Fruit fly (Drosophila melanogaster) whole organism, embryonic: ENCODE data around the gene CG6983.

Source experiments
- ATbp ChIP-seq: fragments of 200-800 bp; sonication (Bioruptor generic); optimal IDR thresholded peaks from 2 replicates; lab custom pipeline; 2017; ENCODE audit warnings: missing biosample characterization, mild to moderate bottlenecking, missing genetic modification characterization, missing genetic modification reagents
- Bdp1 ChIP-seq: fragments of 200-800 bp; sonication (Bioruptor generic); optimal IDR thresholded peaks from 3 replicates; lab custom pipeline; 2016; ENCODE audit warnings: missing biosample characterization, missing genetic modification characterization
- Blimp-1 ChIP-seq: fragments of 200-800 bp; sonication (Bioruptor generic); optimal IDR thresholded peaks from 3 replicates; lab custom pipeline; 2018; ENCODE audit warnings: missing biosample characterization, missing genetic modification characterization, mild to moderate bottlenecking, moderate library complexity, missing genetic modification reagents
- CG10959 ChIP-seq: fragments of 200-800 bp; sonication (Bioruptor generic); IDR thresholded peaks from 2 replicates; pipeline ENCODE4 v1.3.6; 2022; ENCODE audit warnings: missing biosample characterization, missing genetic modification characterization
- CG12155 ChIP-seq: fragments of 200-800 bp; sonication (Bioruptor generic); optimal IDR thresholded peaks from 3 replicates; lab custom pipeline; 2016; ENCODE audit warnings: missing biosample characterization, missing genetic modification characterization
- CG12391 ChIP-seq: fragments of 200-800 bp; sonication (Bioruptor generic); optimal IDR thresholded peaks from 3 replicates; lab custom pipeline; 2018; ENCODE audit warnings: missing biosample characterization, mild to moderate bottlenecking, missing genetic modification characterization, moderate library complexity
- CG14710 ChIP-seq: fragments of 200-800 bp; sonication (Bioruptor generic); optimal IDR thresholded peaks from 3 replicates; lab custom pipeline; 2019; ENCODE audit warnings: missing biosample characterization, mild to moderate bottlenecking, missing genetic modification characterization, moderate library complexity
- CG17361 ChIP-seq: fragments of 200-800 bp; sonication (Bioruptor generic); IDR thresholded peaks from 3 replicates; pipeline ENCODE4 v1.3.6; 2022; ENCODE audit warnings: missing biosample characterization, missing genetic modification characterization
- CG17385 ChIP-seq: fragments of 200-800 bp; sonication (Bioruptor generic); optimal IDR thresholded peaks from 3 replicates; lab custom pipeline; 2018; ENCODE audit warnings: missing biosample characterization, mild to moderate bottlenecking, missing genetic modification characterization
- CG18011 ChIP-seq: fragments of 200-800 bp; sonication (Bioruptor generic); optimal IDR thresholded peaks from 2 replicates; lab custom pipeline; 2017; ENCODE audit warnings: missing biosample characterization, missing genetic modification characterization, mild to moderate bottlenecking, moderate library complexity, missing genotype
- CG2712 ChIP-seq: fragments of 200-800 bp; optimal IDR thresholded peaks from 3 replicates; lab custom pipeline; 2019; ENCODE audit warnings: missing biosample characterization, mild to moderate bottlenecking, missing genetic modification characterization, moderate library complexity
- CG31365 ChIP-seq: fragments of 200-800 bp; sonication (Bioruptor generic); optimal IDR thresholded peaks from 2 replicates; lab custom pipeline; 2018; ENCODE audit warnings: missing biosample characterization, mild to moderate bottlenecking, missing genetic modification characterization
- CG31441 ChIP-seq: fragments of 200-800 bp; sonication (Bioruptor generic); IDR thresholded peaks from 2 replicates; pipeline ENCODE4 v1.3.6; 2022; ENCODE audit warnings: missing biosample characterization, missing genetic modification characterization
- CG32767 ChIP-seq: fragments of 200-800 bp; sonication (Bioruptor generic); IDR thresholded peaks from 2 replicates; pipeline ENCODE4 v1.3.6; 2022; ENCODE audit warnings: missing biosample characterization, missing genetic modification characterization
- CG4820 ChIP-seq: fragments of 200-800 bp; sonication (Bioruptor generic); optimal IDR thresholded peaks from 3 replicates; lab custom pipeline; 2016; ENCODE audit warnings: missing biosample characterization, missing genetic modification characterization
- CG6654 ChIP-seq: fragments of 200-800 bp; sonication (Bioruptor generic); optimal IDR thresholded peaks from 2 replicates; lab custom pipeline; 2017; ENCODE audit warnings: missing biosample characterization, mild to moderate bottlenecking, missing genetic modification characterization
- CG6689 ChIP-seq: fragments of 200-800 bp; sonication (Bioruptor generic); IDR thresholded peaks from 2 replicates; pipeline ENCODE4 v1.3.6; 2022; ENCODE audit warnings: missing biosample characterization, missing genetic modification characterization
- CG6765 ChIP-seq: fragments of 200-800 bp; sonication (Bioruptor generic); optimal IDR thresholded peaks from 3 replicates; lab custom pipeline; 2017; ENCODE audit warnings: missing biosample characterization, mild to moderate bottlenecking, missing genetic modification characterization
- CG7556 ChIP-seq: fragments of 200-800 bp; sonication (Bioruptor generic); optimal IDR thresholded peaks from 2 replicates; lab custom pipeline; 2017; ENCODE audit warnings: missing biosample characterization, mild to moderate bottlenecking, missing genetic modification characterization
- CG7839 ChIP-seq: fragments of 200-800 bp; sonication (Bioruptor generic); optimal IDR thresholded peaks from 3 replicates; lab custom pipeline; 2018; ENCODE audit warnings: missing biosample characterization, mild to moderate bottlenecking, missing genetic modification characterization, moderate library complexity
- CoRest ChIP-seq: fragments of 200-800 bp; sonication (Bioruptor generic); optimal IDR thresholded peaks from 3 replicates; lab custom pipeline; 2018; ENCODE audit warnings: missing biosample characterization, mild to moderate bottlenecking, missing genetic modification characterization, moderate library complexity
- D19A ChIP-seq: fragments of 200-800 bp; optimal IDR thresholded peaks from 3 replicates; lab custom pipeline; 2019; ENCODE audit warnings: missing biosample characterization, mild to moderate bottlenecking, missing genetic modification characterization, moderate library complexity
- Doc3 ChIP-seq: fragments of 200-800 bp; sonication (Bioruptor generic); IDR thresholded peaks from 3 replicates; pipeline ENCODE4 v1.3.6; 2022; ENCODE audit warnings: missing biosample characterization, missing genetic modification characterization; ENCODE audit not compliant: partially characterized antibody
- Eip74EF ChIP-seq, 2 experiments: fragments of 200-800 bp in 1 of 2; fragments of >200 bp in 1 of 2; sonication (Bioruptor generic) in 1 of 2; optimal IDR thresholded peaks; 2 replicates each; lab custom pipeline; 2017 to 2019; ENCODE audit warnings: missing biosample characterization in 2 of 2, missing genetic modification characterization in 2 of 2, mild to moderate bottlenecking in 1 of 2, moderate library complexity in 1 of 2
- H15 ChIP-seq: fragments of 200-800 bp; sonication (Bioruptor generic); IDR thresholded peaks from 3 replicates; pipeline ENCODE4 v1.3.6; 2022; ENCODE audit warnings: missing biosample characterization, missing genetic modification characterization
- H2.0 ChIP-seq: fragments of 200-800 bp; sonication (Bioruptor generic); IDR thresholded peaks from 2 replicates; pipeline ENCODE4 v1.3.6; 2022; ENCODE audit warnings: missing biosample characterization, missing genetic modification characterization
- Hr78 ChIP-seq, 2 experiments: fragments of 200-800 bp in 1 of 2; fragments of >200 bp in 1 of 2; sonication (Bioruptor generic) in 1 of 2; optimal IDR thresholded peaks; 2 replicates each; lab custom pipeline; 2017 to 2019; ENCODE audit warnings: missing biosample characterization in 2 of 2, missing genetic modification characterization in 2 of 2, mild to moderate bottlenecking in 1 of 2, moderate library complexity in 1 of 2
- Nf-YC ChIP-seq: fragments of 200-800 bp; optimal IDR thresholded peaks from 3 replicates; lab custom pipeline; 2019; ENCODE audit warnings: missing biosample characterization, mild to moderate bottlenecking, missing genetic modification characterization, moderate library complexity
- Opbp ChIP-seq: fragments of 200-800 bp; sonication (Bioruptor generic); IDR thresholded peaks from 3 replicates; pipeline ENCODE4 v1.3.6; 2022; ENCODE audit warnings: missing biosample characterization, missing genetic modification characterization; ENCODE audit not compliant: partially characterized antibody
- Six4 ChIP-seq: fragments of 200-800 bp; sonication (Bioruptor generic); optimal IDR thresholded peaks from 2 replicates; lab custom pipeline; 2016; ENCODE audit warnings: missing biosample characterization, missing genetic modification characterization
- Sox100B ChIP-seq: fragments of 200-800 bp; sonication (Bioruptor generic); optimal IDR thresholded peaks from 3 replicates; lab custom pipeline; 2018; ENCODE audit warnings: missing biosample characterization, mild to moderate bottlenecking, missing genetic modification characterization
- bsh ChIP-seq, 2 experiments: fragments of 200-800 bp; sonication (Bioruptor generic); optimal IDR thresholded peaks; 2 replicates each; lab custom pipeline; 2017 to 2018; ENCODE audit warnings: mild to moderate bottlenecking in 2 of 2, missing biosample characterization in 2 of 2, missing genetic modification characterization in 2 of 2, moderate library complexity in 1 of 2
- dmrt11E ChIP-seq: fragments of 200-800 bp; sonication (Bioruptor generic); optimal IDR thresholded peaks from 3 replicates; lab custom pipeline; 2018; ENCODE audit warnings: missing biosample characterization, mild to moderate bottlenecking, missing genetic modification characterization, moderate library complexity
- ewg ChIP-seq: fragments of 200-800 bp; sonication (Bioruptor generic); optimal IDR thresholded peaks from 3 replicates; lab custom pipeline; 2017; ENCODE audit warnings: mild to moderate bottlenecking, missing biosample characterization, missing genetic modification reagents, missing genetic modification characterization
- fd3F ChIP-seq: fragments of 200-800 bp; sonication (Bioruptor generic); optimal IDR thresholded peaks from 2 replicates; lab custom pipeline; 2018; ENCODE audit warnings: missing biosample characterization, mild to moderate bottlenecking, missing genetic modification characterization, moderate library complexity
- fru ChIP-seq: fragments of >200 bp; optimal IDR thresholded peaks from 2 replicates; lab custom pipeline; 2017
- ham ChIP-seq: fragments of 200-800 bp; sonication (Bioruptor generic); IDR thresholded peaks from 2 replicates; pipeline ENCODE4 v1.3.6; 2022; ENCODE audit warnings: missing biosample characterization, missing genetic modification characterization
- kay ChIP-seq: fragments of 200-800 bp; sonication (Bioruptor generic); optimal IDR thresholded peaks from 2 replicates; lab custom pipeline; 2016; ENCODE audit warnings: missing biosample characterization, missing genetic modification characterization
- lmd ChIP-seq: fragments of 200-800 bp; sonication (Bioruptor generic); IDR thresholded peaks from 2 replicates; pipeline ENCODE4 v1.3.6; 2022; ENCODE audit warnings: missing biosample characterization, missing genetic modification characterization
- nmo ChIP-seq: fragments of 200-800 bp; sonication (Bioruptor generic); optimal IDR thresholded peaks from 2 replicates; lab custom pipeline; 2018; ENCODE audit warnings: missing biosample characterization, mild to moderate bottlenecking, missing genetic modification characterization, moderate library complexity
- pan ChIP-seq, 4 experiments: fragments of >200 bp in 3 of 4; fragments of 200-800 bp in 1 of 4; sonication (Bioruptor generic) in 1 of 4; optimal IDR thresholded peaks in 3 of 4; IDR thresholded peaks in 1 of 4; 2 replicates each; pipeline versions ENCODE4 v1.3.6 to Lab custom; 2017 to 2022; ENCODE audit warnings: missing biosample characterization in 2 of 4, missing genetic modification characterization in 2 of 4, mixed read lengths in 1 of 4
- pfk ChIP-seq: fragments of 200-800 bp; sonication (Bioruptor generic); optimal IDR thresholded peaks from 2 replicates; lab custom pipeline; 2018; ENCODE audit warnings: missing biosample characterization, mild to moderate bottlenecking, missing genetic modification characterization, moderate library complexity
- phol ChIP-seq: fragments of 200-800 bp; sonication (Bioruptor generic); optimal IDR thresholded peaks from 3 replicates; lab custom pipeline; 2018; ENCODE audit warnings: missing biosample characterization, mild to moderate bottlenecking, missing genetic modification characterization, moderate library complexity
- sens ChIP-seq: fragments of 200-800 bp; sonication (Bioruptor generic); peaks from one replicate; lab custom pipeline; 2016; ENCODE audit warnings: missing biosample characterization, missing genetic modification characterization
- sima ChIP-seq: fragments of 200-800 bp; sonication (Bioruptor generic); optimal IDR thresholded peaks from 2 replicates; lab custom pipeline; 2016; ENCODE audit warnings: missing biosample characterization, missing genetic modification characterization
- sug ChIP-seq: fragments of 200-800 bp; optimal IDR thresholded peaks from 2 replicates; lab custom pipeline; 2019; ENCODE audit warnings: missing biosample characterization, mild to moderate bottlenecking, missing genetic modification characterization, moderate library complexity
- tap ChIP-seq: fragments of 200-800 bp; optimal IDR thresholded peaks from 3 replicates; lab custom pipeline; 2019; ENCODE audit warnings: missing biosample characterization, mild to moderate bottlenecking, missing genetic modification characterization, moderate library complexity

Gene CG6983

DNA sequence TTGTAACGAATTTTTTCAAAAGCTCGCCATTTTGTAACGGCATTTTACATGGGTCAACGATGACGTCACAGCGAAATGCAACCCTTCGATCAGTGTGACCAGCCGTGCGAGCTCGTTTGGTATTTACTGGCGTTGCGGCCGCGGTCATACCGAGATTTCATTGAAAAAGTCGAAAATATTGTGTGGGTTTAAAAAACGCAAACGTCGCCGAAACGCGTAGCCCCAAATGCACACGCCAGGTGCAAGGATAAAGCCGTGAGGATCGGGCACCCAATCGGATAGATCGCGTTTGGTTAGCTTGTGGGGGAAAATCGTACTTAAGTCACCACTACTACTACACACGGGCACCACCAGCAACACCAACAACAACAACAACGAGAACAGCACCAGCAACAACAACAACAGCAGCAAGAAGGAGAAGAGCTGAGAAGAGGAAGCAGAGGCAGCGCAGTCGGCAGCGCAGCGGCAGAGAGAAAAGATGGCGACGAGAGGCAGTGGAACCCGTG lies 24.3 kb downstream of the CG6983 start, which contains the start of gene Cbl (continued):
- TF ChIP-seq CG32767 (GFP tag; lab: Robert Waterston, UW): no peak
- peak; percentile 73 for TF ChIP-seq CG14710 (tag; lab: Kevin White, UChicago)
- no peak for TF ChIP-seq H2.0 (GFP tag; lab: Robert Waterston, UW)
- TF ChIP-seq fru (lab: Kevin White, UChicago): no peak
- no peak for TF ChIP-seq tap (tag; lab: Kevin White, UChicago)
- no peak for TF ChIP-seq ham (GFP tag; lab: Robert Waterston, UW)
- TF ChIP-seq CG6654 (GFP tag; lab: Kevin White, UChicago): no peak
- TF ChIP-seq CG12155 (GFP tag; lab: Kevin White, UChicago): peak; percentile 56
- TF ChIP-seq pfk (GFP tag; lab: Kevin White, UChicago): no peak
- no peak for TF ChIP-seq lmd (GFP tag; lab: Robert Waterston, UW)
- TF ChIP-seq, all 482 proteins: peak for 115

DNA sequence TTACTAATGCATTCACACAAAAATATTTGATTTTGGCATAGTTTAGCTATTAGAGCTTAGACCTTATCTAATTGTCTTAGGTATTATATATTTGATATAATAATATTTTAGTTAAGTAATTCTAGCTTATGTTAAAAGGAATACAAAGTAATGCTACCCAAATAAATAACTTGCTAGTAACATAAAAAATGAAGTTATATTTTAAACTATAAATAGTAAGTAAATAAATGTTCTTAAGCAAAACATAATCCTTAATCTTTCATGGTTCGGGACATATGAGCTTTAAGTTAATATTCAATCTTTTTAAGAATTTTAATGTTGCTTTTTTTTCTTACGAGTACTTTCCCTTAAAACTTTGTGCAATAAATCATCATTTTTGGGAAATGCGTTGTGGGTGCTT lies 26.0 kb downstream of the CG6983 start:
- TF ChIP-seq Opbp (GFP tag; lab: Robert Waterston, UW): no peak
- no peak for TF ChIP-seq CG7839 (tag; lab: Kevin White, UChicago)
- peak in 1 of 2 experiments; percentile 17 for TF ChIP-seq Hr78 (GFP tag; optimal IDR thresholded peaks at IDR 0.05; lab: Kevin White, UChicago)
- TF ChIP-seq sug (tag; lab: Kevin White, UChicago): no peak
- TF ChIP-seq CoRest (tag; lab: Kevin White, UChicago): peak; percentile 21
- TF ChIP-seq nmo (GFP tag; lab: Kevin White, UChicago): peak; percentile 47
- peak; percentile 42; the same call in 1 of the 2 replicates for TF ChIP-seq CG31441 (GFP tag; lab: Robert Waterston, UW)
- TF ChIP-seq kay (GFP tag; lab: Kevin White, UChicago): no peak
- TF ChIP-seq D19A: peak; percentile 23
- TF ChIP-seq Nf-YC (tag; lab: Kevin White, UChicago): no peak
- no peak for TF ChIP-seq CG18011
- peak; percentile 33 for TF ChIP-seq CG14710 (tag; lab: Kevin White, UChicago)
- TF ChIP-seq Sox100B (GFP tag; lab: Kevin White, UChicago): peak; percentile 62
- TF ChIP-seq ATbp (GFP tag; lab: Kevin White, UChicago): peak; percentile 14
- no peak for TF ChIP-seq sima (GFP tag; lab: Kevin White, UChicago)
- TF ChIP-seq H15 (GFP tag; lab: Robert Waterston, UW): no peak
- TF ChIP-seq CG4820 (GFP tag; lab: Kevin White, UChicago): no peak
- no peak for TF ChIP-seq CG31365 (tag; lab: Kevin White, UChicago)
- TF ChIP-seq CG2712 (tag; lab: Kevin White, UChicago): peak; percentile 20
- peak; percentile 73; the same call in 2 of the 3 replicates for TF ChIP-seq CG17361 (GFP tag; lab: Robert Waterston, UW)
- no peak for TF ChIP-seq CG6765 (GFP tag; lab: Kevin White, UChicago)
- TF ChIP-seq CG12391: peak; percentile 35
- peak; percentile 7 for TF ChIP-seq CG17385
- TF ChIP-seq Six4 (GFP tag; lab: Kevin White, UChicago): peak; percentile 26
- TF ChIP-seq sens (GFP tag; lab: Kevin White, UChicago): peak; percentile 63
- no peak for TF ChIP-seq pan (optimal IDR thresholded peaks at IDR 0.05; lab: Kevin White, UChicago)
- TF ChIP-seq pan (GFP tag; optimal IDR thresholded peaks at IDR 0.05 in 1 of 2, IDR thresholded peaks at IDR 0.05 in 1 of 2): no peak
- no peak for TF ChIP-seq Doc3 (GFP tag; lab: Robert Waterston, UW)
- TF ChIP-seq Bdp1 (GFP tag; lab: Kevin White, UChicago): no peak
- no peak for TF ChIP-seq CG10959
- no peak for TF ChIP-seq fd3F (GFP tag; lab: Kevin White, UChicago)
- no peak for TF ChIP-seq ewg
- TF ChIP-seq CG7556 (GFP tag; lab: Kevin White, UChicago): peak; percentile 43
- peak; percentile 9 for TF ChIP-seq dmrt11E (tag; lab: Kevin White, UChicago)
- peak; percentile 49 for TF ChIP-seq phol (tag; lab: Kevin White, UChicago)
- peak; percentile 13 for TF ChIP-seq Blimp-1
- 0 out of 2 replicates have a peak, but pooled peaks have one; percentile 24 for TF ChIP-seq CG6689 (GFP tag; lab: Robert Waterston, UW)
- peak in 1 of 2 experiments; percentile 32 for TF ChIP-seq Eip74EF (GFP tag; optimal IDR thresholded peaks at IDR 0.05; lab: Kevin White, UChicago)
- TF ChIP-seq bsh (GFP tag; optimal IDR thresholded peaks at IDR 0.05; lab: Kevin White, UChicago): peak in 1 of 2 experiments; percentile 12
